Fruit fly (Drosophila melanogaster): ENCODE measurements around the gene CG17646.
A peak's percentile ranks its signal among the peaks of the same experiment; 100 is the strongest.

The CG17646 gene

DNA sequence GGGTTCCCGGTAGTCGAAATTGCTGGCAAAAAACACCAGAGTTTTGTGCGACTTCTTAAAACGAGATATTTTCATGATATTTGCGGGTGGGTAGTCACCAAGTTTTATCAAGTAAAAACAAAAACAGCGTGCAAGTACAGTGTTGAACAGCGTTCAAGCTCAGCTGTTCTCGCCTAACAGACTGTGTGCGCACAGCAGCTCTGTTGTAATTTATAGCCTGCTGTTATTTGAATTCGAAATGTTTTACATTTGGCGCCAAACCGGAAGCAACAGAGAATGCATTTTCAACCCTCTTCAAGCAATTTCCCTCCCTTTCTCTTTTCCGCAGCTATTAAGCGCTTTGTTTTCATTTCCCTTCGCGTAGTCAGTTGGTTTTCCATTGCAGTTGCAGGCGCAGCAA is at the start of gene CG17646, which contains the start of gene CG17652:
Gene CG17646 (plus strand): TSS at position 336 of the 400 bp plus-strand sequence.
Gene CG17652 (minus strand): TSS at position 168 of the 400 bp plus-strand sequence.
- no peak for TF ChIP-seq CG1620 (GFP tag; optimal IDR thresholded peaks at IDR 0.05)
- peak; percentile 68 for TF ChIP-seq CG33017 (tag; optimal IDR thresholded peaks at IDR 0.05)
- TF ChIP-seq Mnt (GFP tag; optimal IDR thresholded peaks at IDR 0.05) = peak; percentile 80
- no peak for TF ChIP-seq CG12768 (GFP tag; optimal IDR thresholded peaks at IDR 0.05)
- TF ChIP-seq ovo (GFP tag; optimal IDR thresholded peaks at IDR 0.05) = no peak
- no peak for TF ChIP-seq CG7045 (GFP tag; optimal IDR thresholded peaks at IDR 0.05)
- no peak for TF ChIP-seq toe (GFP tag; optimal IDR thresholded peaks at IDR 0.05)
- TF ChIP-seq kay (GFP tag; ENCODE audit: borderline replicate concordance) = no peak
- peak; percentile 49 for TF ChIP-seq CG7101 (tag; optimal IDR thresholded peaks at IDR 0.05)
- TF ChIP-seq pad (GFP tag; optimal IDR thresholded peaks at IDR 0.05) = peak; percentile 17
- TF ChIP-seq Clk (GFP tag; optimal IDR thresholded peaks at IDR 0.05) = no peak
- TF ChIP-seq Hr96 (GFP tag; optimal IDR thresholded peaks at IDR 0.05) = no peak
- peak; percentile 18 for TF ChIP-seq cic (GFP tag; optimal IDR thresholded peaks at IDR 0.05)
- no peak for TF ChIP-seq cnc (optimal IDR thresholded peaks at IDR 0.05)
- no peak for TF ChIP-seq CG11617 (GFP tag; optimal IDR thresholded peaks at IDR 0.05)
- no peak for TF ChIP-seq bab1 (GFP tag; optimal IDR thresholded peaks at IDR 0.05)
- TF ChIP-seq CG14711 (tag; optimal IDR thresholded peaks at IDR 0.05) = peak; percentile 48
- peak; percentile 69 for TF ChIP-seq Crg-1 (GFP tag; optimal IDR thresholded peaks at IDR 0.05)
- no peak for TF ChIP-seq CG5204 (GFP tag; optimal IDR thresholded peaks at IDR 0.05)
- no peak for TF ChIP-seq tj (GFP tag; optimal IDR thresholded peaks at IDR 0.05)

DNA sequence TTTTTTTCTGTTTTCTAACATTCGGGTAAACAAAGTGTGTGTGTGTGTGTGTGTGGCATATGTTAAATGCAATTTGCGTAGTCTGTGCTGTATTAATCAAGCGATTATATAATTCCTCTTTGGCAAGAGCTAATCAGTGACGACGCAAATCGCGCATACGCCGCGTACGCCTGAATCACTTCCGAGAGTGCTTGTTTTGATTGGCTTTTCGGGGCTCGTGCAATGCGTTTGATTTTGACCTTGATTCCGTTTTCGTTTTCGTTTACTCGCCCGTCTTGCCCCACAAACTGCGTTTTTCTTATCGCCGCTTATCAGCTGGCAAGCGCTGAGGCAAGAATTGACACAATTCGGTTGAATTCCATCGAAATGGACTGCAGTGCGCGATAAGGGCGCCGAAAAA is 39.5 kb upstream of the CG17646 start:
- TF ChIP-seq CG7045 (GFP tag; optimal IDR thresholded peaks at IDR 0.05) = no peak
- no peak for TF ChIP-seq Crg-1 (GFP tag; optimal IDR thresholded peaks at IDR 0.05)
- no peak for TF ChIP-seq Hr96 (GFP tag; optimal IDR thresholded peaks at IDR 0.05)
- TF ChIP-seq cic (GFP tag; optimal IDR thresholded peaks at IDR 0.05) = no peak
- no peak for TF ChIP-seq toe (GFP tag; optimal IDR thresholded peaks at IDR 0.05)
- TF ChIP-seq CG14711 (tag; optimal IDR thresholded peaks at IDR 0.05) = no peak
- no peak for TF ChIP-seq CG11617 (GFP tag; optimal IDR thresholded peaks at IDR 0.05)
- TF ChIP-seq pad (GFP tag; optimal IDR thresholded peaks at IDR 0.05) = no peak
- TF ChIP-seq bab1 (GFP tag; optimal IDR thresholded peaks at IDR 0.05) = no peak
- no peak for TF ChIP-seq tj (GFP tag; optimal IDR thresholded peaks at IDR 0.05)

DNA sequence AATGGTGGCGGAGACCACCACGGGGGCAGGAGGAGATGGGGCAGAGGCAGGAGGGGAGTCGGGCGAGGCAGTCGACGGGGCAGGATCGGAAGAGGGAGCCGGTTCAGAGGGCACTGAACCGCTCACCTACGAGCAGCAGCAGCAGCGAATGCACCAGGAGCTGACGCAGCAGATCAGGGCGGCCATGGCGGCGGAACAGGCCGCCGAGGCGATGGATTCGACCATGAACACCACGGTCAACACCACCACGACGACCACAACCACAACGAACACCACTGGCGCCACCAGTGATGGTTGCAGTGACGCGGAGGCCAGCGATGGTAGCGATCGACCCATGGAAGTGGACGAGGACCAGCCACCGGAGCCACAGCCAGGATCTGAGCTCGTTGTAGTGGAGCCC is 36.1 kb upstream of the CG17646 start:
- TF ChIP-seq pad (GFP tag; optimal IDR thresholded peaks at IDR 0.05) (no peak), CG14711 (tag; optimal IDR thresholded peaks at IDR 0.05) (no peak), bab1 (GFP tag; optimal IDR thresholded peaks at IDR 0.05) (no peak), Hr96 (GFP tag; optimal IDR thresholded peaks at IDR 0.05) (no peak), CG12768 (GFP tag; optimal IDR thresholded peaks at IDR 0.05) (no peak), CG7045 (GFP tag; optimal IDR thresholded peaks at IDR 0.05) (no peak), cic (GFP tag; optimal IDR thresholded peaks at IDR 0.05) (no peak), Crg-1 (GFP tag; optimal IDR thresholded peaks at IDR 0.05) (no peak), kay (GFP tag; ENCODE audit: borderline replicate concordance) (no peak), toe (GFP tag; optimal IDR thresholded peaks at IDR 0.05) (no peak), Clk (GFP tag; optimal IDR thresholded peaks at IDR 0.05) (no peak), CG1620 (GFP tag; optimal IDR thresholded peaks at IDR 0.05) (no peak), CG11617 (GFP tag; optimal IDR thresholded peaks at IDR 0.05) (no peak)

DNA sequence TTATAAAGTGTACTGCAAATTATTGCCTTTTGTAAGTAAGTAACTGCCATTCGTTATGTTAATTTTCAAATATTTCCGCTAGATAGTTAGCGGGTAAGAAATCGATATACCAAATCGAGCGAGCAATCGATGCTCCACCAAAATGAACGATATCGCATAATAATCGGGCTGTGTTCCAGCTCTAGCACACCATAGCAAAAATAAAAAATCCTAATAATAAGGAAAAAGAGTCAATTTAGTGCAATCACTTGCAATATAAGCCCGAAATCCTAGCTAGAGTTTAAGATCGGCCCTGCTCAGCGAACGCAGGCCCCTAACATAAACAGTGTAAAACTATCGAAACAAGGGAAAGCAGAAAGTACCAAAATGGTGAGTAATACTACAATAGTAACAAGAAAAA is 27.6 kb upstream of the CG17646 start, which contains the start of gene cpb:
Gene cpb (plus strand): TSS at position 157 of the 400 bp plus-strand sequence.
- no peak for TF ChIP-seq Crg-1 (GFP tag; optimal IDR thresholded peaks at IDR 0.05)
- no peak for TF ChIP-seq CG7101 (tag; optimal IDR thresholded peaks at IDR 0.05)
- TF ChIP-seq CG33017 (tag; optimal IDR thresholded peaks at IDR 0.05) = no peak
- TF ChIP-seq kay (GFP tag; ENCODE audit: borderline replicate concordance) = no peak
- TF ChIP-seq cic (GFP tag; optimal IDR thresholded peaks at IDR 0.05) = no peak
- no peak for TF ChIP-seq toe (GFP tag; optimal IDR thresholded peaks at IDR 0.05)
- TF ChIP-seq CG11617 (GFP tag; optimal IDR thresholded peaks at IDR 0.05) = no peak
- TF ChIP-seq Mnt (GFP tag; optimal IDR thresholded peaks at IDR 0.05) = no peak
- TF ChIP-seq CG5204 (GFP tag; optimal IDR thresholded peaks at IDR 0.05) = no peak
- TF ChIP-seq Hr96 (GFP tag; optimal IDR thresholded peaks at IDR 0.05) = no peak
- TF ChIP-seq CG1620 (GFP tag; optimal IDR thresholded peaks at IDR 0.05) = no peak
- TF ChIP-seq cnc (optimal IDR thresholded peaks at IDR 0.05) = no peak
- no peak for TF ChIP-seq CG12768 (GFP tag; optimal IDR thresholded peaks at IDR 0.05)
- no peak for TF ChIP-seq tj (GFP tag; optimal IDR thresholded peaks at IDR 0.05)
- no peak for TF ChIP-seq CG7045 (GFP tag; optimal IDR thresholded peaks at IDR 0.05)

DNA sequence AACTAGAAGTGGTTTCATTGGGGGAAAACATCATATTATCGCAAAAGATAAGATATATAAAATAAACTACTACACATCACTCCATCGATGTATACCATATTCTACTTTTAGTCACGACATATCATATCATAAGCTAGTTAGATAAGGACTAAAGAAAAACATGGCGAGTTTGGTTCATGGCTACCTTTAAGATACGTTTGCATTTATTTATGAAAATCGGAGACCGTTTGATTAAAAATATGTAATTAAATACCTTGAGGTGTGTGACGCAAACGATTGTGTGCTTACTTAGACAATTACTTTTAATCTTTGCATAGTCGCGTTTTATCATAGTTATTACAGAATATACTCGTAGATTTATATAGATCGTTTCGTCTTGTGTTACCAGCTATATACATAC is 25.4 kb upstream of the CG17646 start:
- TF ChIP-seq pad (GFP tag; optimal IDR thresholded peaks at IDR 0.05) (no peak), CG33017 (tag; optimal IDR thresholded peaks at IDR 0.05) (no peak), toe (GFP tag; optimal IDR thresholded peaks at IDR 0.05) (no peak), CG1620 (GFP tag; optimal IDR thresholded peaks at IDR 0.05) (no peak), CG14711 (tag; optimal IDR thresholded peaks at IDR 0.05) (no peak)

DNA sequence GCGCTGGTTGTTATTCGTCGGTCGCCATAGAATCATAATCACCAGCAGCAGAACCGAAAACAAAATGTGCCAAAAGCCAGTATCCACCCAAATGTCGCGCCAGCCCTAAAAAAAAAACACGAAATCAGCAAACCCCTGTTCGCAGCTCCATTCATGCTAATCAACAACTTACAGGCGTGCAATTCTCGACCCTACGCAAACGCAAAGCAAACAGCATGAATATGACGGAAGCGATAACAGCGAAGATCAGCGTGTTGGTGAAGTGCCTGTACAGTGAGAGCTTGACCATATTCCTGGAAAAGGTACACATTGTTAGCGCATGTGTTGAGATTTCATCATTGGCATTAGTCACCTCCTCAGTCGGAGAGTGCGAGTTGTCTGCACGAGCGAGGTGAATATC is 24.2 kb upstream of the CG17646 start:
- peak; percentile 62 for TF ChIP-seq cic (GFP tag; optimal IDR thresholded peaks at IDR 0.05)
- TF ChIP-seq CG33017 (tag; optimal IDR thresholded peaks at IDR 0.05) = no peak

DNA sequence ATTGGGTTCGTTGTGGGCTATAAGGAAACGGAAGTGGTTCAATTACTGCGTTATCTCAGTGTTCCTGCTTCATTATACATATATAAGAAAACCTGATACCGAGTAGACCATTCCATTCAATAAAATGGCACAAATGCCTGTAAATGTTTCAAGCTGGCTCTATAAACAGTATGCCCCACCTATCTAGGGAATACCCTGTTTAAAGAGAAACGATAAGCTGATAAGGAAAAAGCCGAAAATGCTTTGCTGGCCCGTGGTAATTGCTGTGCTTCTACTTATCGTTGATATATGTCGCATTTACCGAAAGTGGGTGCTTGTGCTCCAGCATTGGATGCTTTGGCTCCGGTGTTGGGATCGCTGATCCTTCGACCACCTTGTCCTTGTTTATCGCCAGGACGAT is 23.0 kb upstream of the CG17646 start:
- TF ChIP-seq cnc (optimal IDR thresholded peaks at IDR 0.05) = no peak
- no peak for TF ChIP-seq CG14711 (tag; optimal IDR thresholded peaks at IDR 0.05)
- TF ChIP-seq CG1620 (GFP tag; optimal IDR thresholded peaks at IDR 0.05) = no peak

All from whole organism, adult.